Worm (Caenorhabditis elegans): ENCODE results near the gene scl-3.

ce11 chrIV:13089671-13090242 is 30.4 kb downstream of the scl-3 start:
- TF ChIP-seq ceh-31 (tag; optimal IDR thresholded peaks at IDR 0.05), result no peak
- no peak for TF ChIP-seq fkh-6 (tag; optimal IDR thresholded peaks at IDR 0.05)
- TF ChIP-seq npax-4 (tag; optimal IDR thresholded peaks at IDR 0.05), result no peak
- no peak for TF ChIP-seq pha-4 (tag; optimal IDR thresholded peaks at IDR 0.05)
- TF ChIP-seq ama-1 (optimal IDR thresholded peaks at IDR 0.05), result no peak
- TF ChIP-seq ref-2 (tag; optimal IDR thresholded peaks at IDR 0.05), result no peak
- no peak for TF ChIP-seq dmd-4 (tag; optimal IDR thresholded peaks at IDR 0.05; ENCODE audit: borderline replicate concordance)
- TF ChIP-seq lin-11 (tag; optimal IDR thresholded peaks at IDR 0.05), result no peak
- no peak for TF ChIP-seq ets-4 (tag; optimal IDR thresholded peaks at IDR 0.05)
